Worm (Caenorhabditis elegans): ENCODE measurements around the gene F55B11.5.
"Not testable (repeated sequence)": the region's sequence is repeated elsewhere in the genome, so short reads cannot be mapped to it uniquely, and the experiment has no call there.

The F55B11.5 gene

ce11 chrIV:14460673-14461240, 33.3 kb downstream of the F55B11.5 start:
- TF ChIP-seq mdt-29 (GFP tag; IDR thresholded peaks at IDR 0.05): 0 out of 2 replicates have a peak, but pooled peaks have one; percentile 41
- 0 out of 2 replicates have a peak, but pooled peaks have one; percentile 9 for TF ChIP-seq arid-1 (GFP tag; conservative IDR thresholded peaks at IDR 0.05)
- TF ChIP-seq lin-38 (GFP tag; IDR thresholded peaks at IDR 0.05): 0 out of 2 replicates have a peak, but pooled peaks have one; percentile 18
- not testable (repeated sequence) for TF ChIP-seq daf-16 (GFP tag; optimal IDR thresholded peaks at IDR 0.05)
- peak; percentile 1 for TF ChIP-seq daf-16 (tag; optimal IDR thresholded peaks at IDR 0.05)
- peak; percentile 96 for TF ChIP-seq snpc-1.2 (GFP tag; IDR thresholded peaks at IDR 0.05)
- TF ChIP-seq F49E8.2 (tag; optimal IDR thresholded peaks at IDR 0.05; ENCODE audit: borderline replicate concordance): peak; percentile 73

- no peak for TF ChIP-seq set-16 (GFP tag; IDR thresholded peaks at IDR 0.05)
- no peak for TF ChIP-seq zip-11 (GFP tag; IDR thresholded peaks at IDR 0.05)
- TF ChIP-seq nhr-10 (tag; optimal IDR thresholded peaks at IDR 0.05): no peak
- peak; percentile 88 for TF ChIP-seq arid-1 (GFP tag; conservative IDR thresholded peaks at IDR 0.05)
- no peak for TF ChIP-seq ztf-11 (tag; optimal IDR thresholded peaks at IDR 0.05)
- TF ChIP-seq T20F7.1 (GFP tag; optimal IDR thresholded peaks at IDR 0.05): peak; percentile 100
- peak; percentile 21 for TF ChIP-seq spr-1 (tag; optimal IDR thresholded peaks at IDR 0.05)
- TF ChIP-seq tag-97 (GFP tag; IDR thresholded peaks at IDR 0.05): no peak
- TF ChIP-seq daf-8 (GFP tag; IDR thresholded peaks at IDR 0.05): no peak
- TF ChIP-seq nhr-77 (tag; optimal IDR thresholded peaks at IDR 0.05): peak; percentile 97
- peak; percentile 88 for TF ChIP-seq duxl-1 (tag; optimal IDR thresholded peaks at IDR 0.05; ENCODE audit: poor library complexity)
- peak; percentile 31 for TF ChIP-seq mxl-3 (GFP tag; optimal IDR thresholded peaks at IDR 0.05)
- TF ChIP-seq nhr-28 (tag; optimal IDR thresholded peaks at IDR 0.05): peak; percentile 90
- peak; percentile 47; the same call in 1 of the 2 replicates for TF ChIP-seq lin-29 (GFP tag; IDR thresholded peaks at IDR 0.05)
- TF ChIP-seq nhr-102 (tag; optimal IDR thresholded peaks at IDR 0.05): peak; percentile 84
- peak; percentile 82 for TF ChIP-seq pha-4 (GFP tag; IDR thresholded peaks at IDR 0.05)
- peak; percentile 92 for TF ChIP-seq pha-4 (tag; optimal IDR thresholded peaks at IDR 0.05)
- TF ChIP-seq mep-1 (tag; optimal IDR thresholded peaks at IDR 0.05): peak; percentile 97
- no peak for TF ChIP-seq fos-1 (tag; optimal IDR thresholded peaks at IDR 0.05)
- no peak for TF ChIP-seq dmd-8 (GFP tag; IDR thresholded peaks at IDR 0.05)
- peak in 1 of 2 experiments; percentile 65 for TF ChIP-seq ZK546.5 (tag; optimal IDR thresholded peaks at IDR 0.05)
- no peak for TF ChIP-seq ceh-82 (tag; optimal IDR thresholded peaks at IDR 0.05)
- TF ChIP-seq dve-1 (tag; optimal IDR thresholded peaks at IDR 0.05; ENCODE audit: insufficient read depth): peak; percentile 99
- peak; percentile 69 for TF ChIP-seq snpc-4 (tag; optimal IDR thresholded peaks at IDR 0.05)
- peak; percentile 82 for TF ChIP-seq F37D6.2 (tag; optimal IDR thresholded peaks at IDR 0.05)
- TF ChIP-seq nhr-48 (tag; optimal IDR thresholded peaks at IDR 0.05): peak; percentile 60
- TF ChIP-seq ceh-28 (tag; optimal IDR thresholded peaks at IDR 0.05): no peak
- TF ChIP-seq Y48G9A.11 (GFP tag; IDR thresholded peaks at IDR 0.05): peak; percentile 100
- peak; percentile 100 for TF ChIP-seq dpl-1 (GFP tag; optimal IDR thresholded peaks at IDR 0.05)
- no peak for TF ChIP-seq lim-7 (GFP tag; IDR thresholded peaks at IDR 0.05)
- TF ChIP-seq lin-13 (GFP tag; optimal IDR thresholded peaks at IDR 0.05): peak; percentile 97
- 0 out of 2 replicates have a peak, but pooled peaks have one; percentile 51 for TF ChIP-seq D1046.2 (GFP tag; IDR thresholded peaks at IDR 0.05)
- no peak for TF ChIP-seq unc-39 (tag; optimal IDR thresholded peaks at IDR 0.05)
- TF ChIP-seq pqm-1 (tag; optimal IDR thresholded peaks at IDR 0.05): no peak
- no peak for TF ChIP-seq daf-12 (tag; optimal IDR thresholded peaks at IDR 0.05)
- TF ChIP-seq rbr-2 (tag; optimal IDR thresholded peaks at IDR 0.05): peak; percentile 86
- peak; percentile 61 for TF ChIP-seq zfp-2 (tag; optimal IDR thresholded peaks at IDR 0.05)
- no peak for TF ChIP-seq lir-3 (tag; optimal IDR thresholded peaks at IDR 0.05)
- TF ChIP-seq lin-39 (tag; optimal IDR thresholded peaks at IDR 0.05): peak; percentile 30
- no peak for TF ChIP-seq aly-2 (tag; optimal IDR thresholded peaks at IDR 0.05)
- TF ChIP-seq hlh-11 (tag; optimal IDR thresholded peaks at IDR 0.05): peak; percentile 84
- peak; percentile 99 for TF ChIP-seq fkh-10 (GFP tag; optimal IDR thresholded peaks at IDR 0.05)
- TF ChIP-seq hlh-30 (tag; optimal IDR thresholded peaks at IDR 0.05; ENCODE audit: insufficient read depth): peak; percentile 97
These were observed 36.6 kb downstream of the F55B11.5 start, which contains the start of gene dld-1 for ce11 chrIV:14464065-14464567. Gene dld-1, plus strand, starts transcription at chrIV:14464517.

Data from whole organism, L4 larva.